Fruit fly (Drosophila melanogaster) whole organism, embryonic: ENCODE measurements around the gene RpS28a.

Experiments
- CG10267 ChIP-seq: fragments of 200-800 bp; sonication (Bioruptor generic); optimal IDR thresholded peaks from 2 replicates; lab custom pipeline; 2018; ENCODE audit warnings: missing biosample characterization, mild to moderate bottlenecking, missing genetic modification characterization, moderate library complexity
- CG11247 ChIP-seq: fragments of 200-800 bp; sonication (Bioruptor generic); IDR thresholded peaks from 2 replicates; pipeline ENCODE4 v1.3.6; 2022; ENCODE audit warnings: missing biosample characterization, missing genetic modification characterization
- CG12071 ChIP-seq: fragments of 200-800 bp; sonication (Bioruptor generic); optimal IDR thresholded peaks from 3 replicates; lab custom pipeline; 2018; ENCODE audit warnings: missing biosample characterization, mild to moderate bottlenecking, missing genetic modification characterization
- CG12219 ChIP-seq: fragments of 200-800 bp; sonication (Bioruptor generic); optimal IDR thresholded peaks from 3 replicates; lab custom pipeline; 2018; ENCODE audit warnings: missing biosample characterization, mild to moderate bottlenecking, missing genetic modification characterization
- CG12744 ChIP-seq: fragments of 200-800 bp; sonication (Bioruptor generic); optimal IDR thresholded peaks from 2 replicates; lab custom pipeline; 2016; ENCODE audit warnings: missing biosample characterization, missing genetic modification characterization
- CG13296 ChIP-seq: fragments of 200-800 bp; sonication (Bioruptor generic); optimal IDR thresholded peaks from 3 replicates; lab custom pipeline; 2018; ENCODE audit warnings: missing biosample characterization, mild to moderate bottlenecking, missing genetic modification characterization
- CG13624 ChIP-seq: fragments of 200-800 bp; sonication (Bioruptor generic); optimal IDR thresholded peaks from 2 replicates; lab custom pipeline; 2016; ENCODE audit warnings: missing biosample characterization, missing genetic modification characterization
- CG13894 ChIP-seq: fragments of 200-800 bp; sonication (Bioruptor generic); optimal IDR thresholded peaks from 3 replicates; lab custom pipeline; 2018; ENCODE audit warnings: missing biosample characterization, mild to moderate bottlenecking, missing genetic modification characterization, moderate library complexity
- CG14860 ChIP-seq: fragments of 200-800 bp; sonication (Bioruptor generic); IDR thresholded peaks from 3 replicates; pipeline ENCODE4 v1.3.6; 2022; ENCODE audit warnings: missing biosample characterization, missing genetic modification characterization; ENCODE audit not compliant: partially characterized antibody
- CG15269 ChIP-seq: fragments of 200-800 bp; sonication (Bioruptor generic); optimal IDR thresholded peaks from 2 replicates; lab custom pipeline; 2018; ENCODE audit warnings: missing biosample characterization, mild to moderate bottlenecking, missing genetic modification characterization, moderate library complexity
- CG1647 ChIP-seq: fragments of 200-800 bp; sonication (Bioruptor generic); optimal IDR thresholded peaks from 3 replicates; lab custom pipeline; 2016; ENCODE audit warnings: missing biosample characterization, missing genetic modification characterization
- CG16813 ChIP-seq: fragments of 200-800 bp; sonication (Bioruptor generic); IDR thresholded peaks from 3 replicates; pipeline ENCODE4 v1.3.6; 2022; ENCODE audit warnings: missing biosample characterization, missing genetic modification characterization; ENCODE audit not compliant: partially characterized antibody
- CG16863 ChIP-seq: fragments of 200-800 bp; sonication (Bioruptor generic); optimal IDR thresholded peaks from 3 replicates; lab custom pipeline; 2016; ENCODE audit warnings: missing biosample characterization, missing genetic modification characterization
- CG17568 ChIP-seq: fragments of 200-800 bp; sonication (Bioruptor generic); optimal IDR thresholded peaks from 2 replicates; lab custom pipeline; 2018; ENCODE audit warnings: missing biosample characterization, mild to moderate bottlenecking, missing genetic modification characterization, moderate library complexity
- CG18262 ChIP-seq: fragments of 200-800 bp; optimal IDR thresholded peaks from 3 replicates; lab custom pipeline; 2019; ENCODE audit warnings: missing biosample characterization, mild to moderate bottlenecking, missing genetic modification characterization, moderate library complexity
- CG2199 ChIP-seq: fragments of 200-800 bp; sonication (Bioruptor generic); IDR thresholded peaks from 3 replicates; pipeline ENCODE4 v1.3.6; 2022; ENCODE audit warnings: missing biosample characterization, missing genetic modification characterization
- CG3065 ChIP-seq: fragments of 200-800 bp; sonication (Bioruptor generic); optimal IDR thresholded peaks from 2 replicates; lab custom pipeline; 2016; ENCODE audit warnings: missing biosample characterization, missing genetic modification characterization
- CG3847 ChIP-seq: fragments of 200-800 bp; sonication (Bioruptor generic); IDR thresholded peaks from 2 replicates; pipeline ENCODE4 v1.3.6; 2022; ENCODE audit warnings: missing biosample characterization, missing genetic modification characterization
- CG4617 ChIP-seq: fragments of 200-800 bp; sonication (Bioruptor generic); optimal IDR thresholded peaks from 3 replicates; lab custom pipeline; 2016; ENCODE audit warnings: missing biosample characterization, missing genetic modification characterization, borderline replicate concordance
- CHES-1-like ChIP-seq: fragments of 200-800 bp; sonication (Bioruptor generic); optimal IDR thresholded peaks from 2 replicates; lab custom pipeline; 2016; ENCODE audit warnings: missing biosample characterization, missing genetic modification characterization
- Dp ChIP-seq: fragments of 200-800 bp; sonication (Bioruptor generic); optimal IDR thresholded peaks from 2 replicates; lab custom pipeline; 2018; ENCODE audit warnings: missing biosample characterization, mild to moderate bottlenecking, missing genetic modification characterization, moderate library complexity
- Fer1 ChIP-seq: fragments of 200-800 bp; sonication (Bioruptor generic); optimal IDR thresholded peaks from 2 replicates; lab custom pipeline; 2017; ENCODE audit warnings: missing biosample characterization, mild to moderate bottlenecking, missing genetic modification characterization
- HLH4C ChIP-seq: fragments of 200-800 bp; sonication (Bioruptor generic); IDR thresholded peaks from 3 replicates; pipeline ENCODE4 v1.3.6; 2022; ENCODE audit warnings: missing biosample characterization, missing genetic modification characterization; ENCODE audit not compliant: partially characterized antibody
- Hr3 ChIP-seq: fragments of 200-800 bp; sonication (Bioruptor generic); optimal IDR thresholded peaks from 3 replicates; lab custom pipeline; 2016; ENCODE audit warnings: missing biosample characterization, missing genetic modification characterization
- Jarid2 ChIP-seq: fragments of 200-800 bp; sonication (Bioruptor generic); optimal IDR thresholded peaks from 3 replicates; lab custom pipeline; 2017; ENCODE audit warnings: mild to moderate bottlenecking, missing biosample characterization, missing genetic modification reagents, missing genetic modification characterization
- Lim3 ChIP-seq: fragments of 200-800 bp; sonication (Bioruptor generic); IDR thresholded peaks from 2 replicates; pipeline ENCODE4 v1.3.6; 2022; ENCODE audit warnings: missing biosample characterization, missing genetic modification characterization
- NFAT ChIP-seq: fragments of 200-800 bp; sonication (Bioruptor generic); IDR thresholded peaks from 2 replicates; pipeline ENCODE4 v1.3.6; 2022; ENCODE audit warnings: missing biosample characterization, missing genetic modification characterization
- Oli ChIP-seq: fragments of 200-800 bp; sonication (Bioruptor generic); optimal IDR thresholded peaks from 2 replicates; lab custom pipeline; 2018; ENCODE audit warnings: missing biosample characterization, mild to moderate bottlenecking, missing genetic modification characterization, moderate library complexity
- Taf1 ChIP-seq: fragments of 200-800 bp; sonication (Bioruptor generic); IDR thresholded peaks from 2 replicates; pipeline ENCODE4 v1.3.6; 2022; ENCODE audit warnings: missing biosample characterization, missing genetic modification characterization
- Vsx1 ChIP-seq: fragments of 200-800 bp; sonication (Bioruptor generic); optimal IDR thresholded peaks from 2 replicates; lab custom pipeline; 2017; ENCODE audit warnings: missing biosample characterization, mild to moderate bottlenecking, missing genetic modification characterization, missing genetic modification reagents
- Xbp1 ChIP-seq: fragments of 200-800 bp; sonication (Bioruptor generic); optimal IDR thresholded peaks from 3 replicates; lab custom pipeline; 2016; ENCODE audit warnings: missing biosample characterization, mild to moderate bottlenecking, missing genetic modification characterization
- bsh ChIP-seq, 2 experiments: fragments of 200-800 bp; sonication (Bioruptor generic); optimal IDR thresholded peaks; 2 replicates each; lab custom pipeline; 2017 to 2018; ENCODE audit warnings: mild to moderate bottlenecking in 2 of 2, missing biosample characterization in 2 of 2, missing genetic modification characterization in 2 of 2, moderate library complexity in 1 of 2
- da ChIP-seq: fragments of 200-800 bp; sonication (Bioruptor generic); optimal IDR thresholded peaks from 2 replicates; lab custom pipeline; 2016; ENCODE audit warnings: missing biosample characterization, missing genetic modification characterization
- grau ChIP-seq: fragments of 200-800 bp; optimal IDR thresholded peaks from 3 replicates; lab custom pipeline; 2019; ENCODE audit warnings: missing biosample characterization, mild to moderate bottlenecking, missing genetic modification characterization, moderate library complexity
- gsb ChIP-seq: fragments of 200-800 bp; sonication (Bioruptor generic); IDR thresholded peaks from 2 replicates; pipeline ENCODE4 v1.3.6; 2022; ENCODE audit warnings: missing biosample characterization, missing genetic modification characterization
- insv ChIP-seq, 2 experiments: fragments of 200-800 bp; sonication (Bioruptor generic); optimal IDR thresholded peaks; 3 replicates each; lab custom pipeline; 2016 to 2018; ENCODE audit warnings: missing biosample characterization in 2 of 2, missing genetic modification characterization in 2 of 2
- inv ChIP-seq: fragments of 200-800 bp; sonication (Bioruptor generic); IDR thresholded peaks from 2 replicates; pipeline ENCODE4 v1.3.6; 2022; ENCODE audit warnings: missing biosample characterization, missing genetic modification characterization; ENCODE audit not compliant: partially characterized antibody
- klu ChIP-seq: fragments of 200-800 bp; sonication (Bioruptor generic); IDR thresholded peaks from 2 replicates; pipeline ENCODE4 v1.3.6; 2022; ENCODE audit warnings: missing biosample characterization, missing genetic modification characterization
- lmd ChIP-seq: fragments of 200-800 bp; sonication (Bioruptor generic); IDR thresholded peaks from 2 replicates; pipeline ENCODE4 v1.3.6; 2022; ENCODE audit warnings: missing biosample characterization, missing genetic modification characterization
- mam ChIP-seq: fragments of 200-800 bp; sonication (Bioruptor generic); optimal IDR thresholded peaks from 3 replicates; lab custom pipeline; 2016; ENCODE audit warnings: missing biosample characterization, missing genetic modification characterization
- oc ChIP-seq: fragments of 200-800 bp; sonication (Bioruptor generic); optimal IDR thresholded peaks from 2 replicates; lab custom pipeline; 2018; ENCODE audit warnings: missing biosample characterization, mild to moderate bottlenecking, missing genetic modification characterization, moderate library complexity
- p53 ChIP-seq: fragments of 200-800 bp; sonication (Bioruptor generic); optimal IDR thresholded peaks from 2 replicates; lab custom pipeline; 2016; ENCODE audit warnings: missing biosample characterization, missing genetic modification characterization
- pfk ChIP-seq: fragments of 200-800 bp; sonication (Bioruptor generic); optimal IDR thresholded peaks from 2 replicates; lab custom pipeline; 2018; ENCODE audit warnings: missing biosample characterization, mild to moderate bottlenecking, missing genetic modification characterization, moderate library complexity
- ro ChIP-seq: fragments of 200-800 bp; sonication (Bioruptor generic); IDR thresholded peaks from 2 replicates; pipeline ENCODE4 v1.3.6; 2022; ENCODE audit warnings: missing biosample characterization, missing genetic modification characterization
- schlank ChIP-seq: fragments of 200-800 bp; sonication (Bioruptor generic); optimal IDR thresholded peaks from 2 replicates; lab custom pipeline; 2018; ENCODE audit warnings: missing biosample characterization, mild to moderate bottlenecking, missing genetic modification characterization
- sim ChIP-seq: fragments of 200-800 bp; sonication (Bioruptor generic); IDR thresholded peaks from 2 replicates; pipeline ENCODE4 v1.3.6; 2022; ENCODE audit warnings: missing biosample characterization, missing genetic modification characterization
- sqz ChIP-seq: fragments of 200-800 bp; sonication (Bioruptor generic); optimal IDR thresholded peaks from 3 replicates; lab custom pipeline; 2018; ENCODE audit warnings: missing biosample characterization, mild to moderate bottlenecking, missing genetic modification characterization
- tup ChIP-seq: fragments of 200-800 bp; sonication (Bioruptor generic); optimal IDR thresholded peaks from 2 replicates; lab custom pipeline; 2016; ENCODE audit warnings: missing biosample characterization, mild to moderate bottlenecking, missing genetic modification characterization, moderate library complexity
- z ChIP-seq: fragments of 200-800 bp; sonication (Bioruptor generic); IDR thresholded peaks from 3 replicates; pipeline ENCODE4 v1.3.6; 2022; ENCODE audit warnings: missing biosample characterization, missing genetic modification characterization

The RpS28a gene

DNA sequence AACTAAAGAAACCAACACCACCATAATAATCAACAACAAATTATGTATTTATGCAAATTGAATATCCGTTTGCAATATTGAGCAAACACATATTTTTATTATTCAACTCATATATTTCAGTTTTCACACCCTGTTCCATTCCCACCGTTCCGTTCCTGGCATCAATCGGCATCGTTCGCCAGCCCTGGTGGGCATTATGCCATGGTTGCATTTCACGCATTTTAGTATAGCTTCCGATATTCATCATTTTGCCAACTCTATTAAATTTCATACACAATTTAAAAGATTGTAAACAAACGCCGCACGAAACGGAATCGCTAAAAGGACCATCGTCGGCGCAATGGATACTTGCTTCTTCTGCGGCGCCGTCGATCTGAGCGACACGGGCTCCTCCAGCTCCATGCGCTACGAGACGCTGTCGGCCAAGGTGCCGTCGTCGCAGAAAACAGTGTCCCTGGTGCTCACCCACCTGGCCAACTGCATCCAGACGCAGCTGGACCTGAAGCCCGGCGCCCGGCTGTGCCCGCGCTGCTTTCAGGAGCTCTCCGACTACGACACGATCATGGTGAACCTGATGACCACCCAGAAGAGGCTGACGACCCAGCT is 20.8 kb upstream of the RpS28a start, which contains the start of gene Sry-delta (continued):
- TF ChIP-seq insv (GFP tag; optimal IDR thresholded peaks at IDR 0.05; lab: Kevin White, UChicago) (peak in 1 of 2 experiments; percentile 46), NFAT (GFP tag; lab: Robert Waterston, UW) (peak; percentile 88), da (GFP tag; lab: Kevin White, UChicago) (peak; percentile 31), CG14860 (GFP tag; lab: Robert Waterston, UW) (peak; percentile 59; the same call in 2 of the 3 replicates), Dp (GFP tag; lab: Kevin White, UChicago) (peak; percentile 56), CG3065 (GFP tag; lab: Kevin White, UChicago) (peak; percentile 45), CG12744 (GFP tag; lab: Kevin White, UChicago) (peak; percentile 55), tup (GFP tag; lab: Kevin White, UChicago) (peak; percentile 46), mam (GFP tag; lab: Kevin White, UChicago) (peak; percentile 94), ro (GFP tag; lab: Robert Waterston, UW) (no peak), CG2199 (GFP tag; lab: Robert Waterston, UW) (peak; percentile 60; the same call in 1 of the 3 replicates), schlank (tag; lab: Kevin White, UChicago) (peak; percentile 56), gsb (GFP tag; lab: Robert Waterston, UW) (0 out of 2 replicates have a peak, but pooled peaks have one; percentile 8), Fer1 (GFP tag; lab: Kevin White, UChicago) (peak; percentile 76), grau (peak; percentile 70), CG13296 (GFP tag; lab: Kevin White, UChicago) (peak; percentile 58), inv (GFP tag; lab: Robert Waterston, UW) (peak; percentile 66; the same call in 1 of the 2 replicates), klu (peak; percentile 64), CG1647 (peak; percentile 91), HLH4C (peak; percentile 54; the same call in 1 of the 3 replicates), Xbp1 (GFP tag; lab: Kevin White, UChicago) (peak; percentile 91), CG12071 (GFP tag; lab: Kevin White, UChicago) (no peak), CG13624 (GFP tag; lab: Kevin White, UChicago) (peak; percentile 90), bsh (GFP tag; optimal IDR thresholded peaks at IDR 0.05; lab: Kevin White, UChicago) (peak in 1 of 2 experiments; percentile 58), CG18262 (tag; lab: Kevin White, UChicago) (peak; percentile 63), lmd (GFP tag; lab: Robert Waterston, UW) (peak; percentile 62; the same call in 1 of the 2 replicates), sqz (GFP tag; lab: Kevin White, UChicago) (no peak), pfk (GFP tag; lab: Kevin White, UChicago) (peak; percentile 99), p53 (GFP tag; lab: Kevin White, UChicago) (peak; percentile 87), CG3847 (GFP tag; lab: Robert Waterston, UW) (peak; percentile 69), CG17568 (GFP tag; lab: Kevin White, UChicago) (no peak), CG4617 (peak; percentile 98), CG16813 (GFP tag; lab: Robert Waterston, UW) (peak; percentile 78), oc (tag; lab: Kevin White, UChicago) (no peak), Lim3 (GFP tag; lab: Robert Waterston, UW) (no peak), CG12219 (GFP tag; lab: Kevin White, UChicago) (peak; percentile 23), sim (GFP tag; lab: Robert Waterston, UW) (no peak), Vsx1 (GFP tag; lab: Kevin White, UChicago) (no peak), Oli (no peak), CG10267 (tag; lab: Kevin White, UChicago) (peak; percentile 79), CHES-1-like (peak; percentile 95), Taf1 (GFP tag; lab: Robert Waterston, UW) (peak; percentile 67; the same call in 1 of the 2 replicates), z (GFP tag; lab: Robert Waterston, UW) (no peak), CG11247 (peak; percentile 84), CG15269 (no peak), CG16863 (GFP tag; lab: Kevin White, UChicago) (peak; percentile 53), CG13894 (tag; lab: Kevin White, UChicago) (peak; percentile 89), Hr3 (GFP tag; lab: Kevin White, UChicago) (peak; percentile 68), Jarid2 (GFP tag; lab: Kevin White, UChicago) (no peak)
